Fruit fly (Drosophila melanogaster) whole organism, pupa: ENCODE data around the gene CG5157.
A peak's percentile ranks its signal among the peaks of the same experiment; 100 is the strongest.

ENCODE experiments used
- CG10348 ChIP-seq: fragments of 200-800 bp; sonication (Bioruptor generic); IDR thresholded peaks from 2 replicates; pipeline ENCODE4 v1.3.6; 2022; ENCODE audit warnings: missing biosample characterization, missing genetic modification characterization
- CG15710 ChIP-seq: fragments of 200-800 bp; sonication (Bioruptor generic); optimal IDR thresholded peaks from 2 replicates; lab custom pipeline; 2018; ENCODE audit warnings: missing biosample characterization, mild to moderate bottlenecking, missing genetic modification characterization, moderate library complexity
- CG32121 ChIP-seq: fragments of 200-800 bp; sonication (Bioruptor generic); IDR thresholded peaks from 2 replicates; pipeline ENCODE4 v1.3.6; 2022; ENCODE audit warnings: missing biosample characterization, missing genetic modification characterization
- CG4496 ChIP-seq: fragments of 200-800 bp; sonication (Bioruptor generic); IDR thresholded peaks from 3 replicates; pipeline ENCODE4 v1.3.6; 2022; ENCODE audit warnings: missing biosample characterization, missing genetic modification characterization
- CG8159 ChIP-seq: fragments of 200-800 bp; sonication (Bioruptor generic); optimal IDR thresholded peaks from 3 replicates; lab custom pipeline; 2018; ENCODE audit warnings: missing biosample characterization, mild to moderate bottlenecking, missing genetic modification characterization, moderate library complexity
- CG8301 ChIP-seq: fragments of 200-800 bp; sonication (Bioruptor generic); optimal IDR thresholded peaks from 2 replicates; lab custom pipeline; 2018; ENCODE audit warnings: missing biosample characterization, mild to moderate bottlenecking, missing genetic modification characterization
- CG9948 ChIP-seq: fragments of 200-800 bp; sonication (Bioruptor generic); optimal IDR thresholded peaks from 2 replicates; lab custom pipeline; 2018; ENCODE audit warnings: missing biosample characterization, mild to moderate bottlenecking, missing genetic modification characterization, moderate library complexity
- EcR ChIP-seq: fragments of 200-800 bp; sonication (Bioruptor generic); optimal IDR thresholded peaks from 3 replicates; lab custom pipeline; 2019; ENCODE audit warnings: missing biosample characterization, missing genetic modification characterization, mild to moderate bottlenecking, moderate library complexity, missing genetic modification reagents
- Ets98B ChIP-seq: fragments of 200-800 bp; sonication (Bioruptor generic); IDR thresholded peaks from 2 replicates; pipeline ENCODE4 v1.3.6; 2022; ENCODE audit warnings: missing biosample characterization, missing genetic modification characterization
- Pif1B ChIP-seq: fragments of 200-800 bp; sonication (Bioruptor generic); optimal IDR thresholded peaks from 3 replicates; lab custom pipeline; 2016; ENCODE audit warnings: missing biosample characterization, missing genetic modification characterization
- Snoo ChIP-seq: fragments of 200-800 bp; sonication (Bioruptor generic); optimal IDR thresholded peaks from 3 replicates; lab custom pipeline; 2017; ENCODE audit warnings: missing biosample characterization, mild to moderate bottlenecking, missing genetic modification characterization, inconsistent platforms
- rn ChIP-seq: fragments of 200-800 bp; sonication (Bioruptor generic); IDR thresholded peaks from 2 replicates; pipeline ENCODE4 v1.3.6; 2022; ENCODE audit warnings: missing biosample characterization, missing genetic modification characterization

DNA sequence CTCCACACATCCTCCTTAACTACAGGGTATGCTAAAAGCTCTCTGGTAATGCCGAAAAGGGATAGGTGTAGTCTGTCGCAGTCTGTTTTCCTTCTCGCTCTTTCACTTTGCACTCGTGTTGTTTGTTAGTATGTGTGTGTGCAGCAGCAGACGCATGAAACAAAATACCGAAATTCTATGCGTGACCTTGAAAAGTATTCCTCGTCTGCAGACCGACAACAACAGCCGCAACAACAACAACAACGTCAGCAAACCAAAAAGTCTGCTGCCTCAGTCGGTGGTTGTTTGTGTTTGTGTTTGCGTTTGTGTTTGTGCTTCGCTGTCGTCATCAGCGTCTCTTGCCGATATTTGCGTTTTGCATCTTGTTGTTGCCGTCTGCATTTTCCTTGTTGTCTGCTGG, 40.8 kb upstream of the CG5157 start:
- TF ChIP-seq CG10348 (GFP tag; lab: Robert Waterston, UW) (no peak), CG4496 (GFP tag; lab: Robert Waterston, UW) (no peak), Pif1B (GFP tag; lab: Kevin White, UChicago) (no peak), Snoo (tag; lab: Kevin White, UChicago) (peak; percentile 79), CG32121 (no peak), CG8159 (tag; lab: Kevin White, UChicago) (no peak), Ets98B (no peak), CG9948 (tag; lab: Kevin White, UChicago) (no peak), CG8301 (no peak), rn (GFP tag; lab: Robert Waterston, UW) (no peak), CG15710 (tag; lab: Kevin White, UChicago) (no peak), EcR (GFP tag; lab: Kevin White, UChicago) (peak; percentile 74)
